Worm (Caenorhabditis elegans) whole organism, young adult: ENCODE measurements around the gene agl-1.
"Not testable (repeated sequence)": the region's sequence is repeated elsewhere in the genome, so short reads cannot be mapped to it uniquely, and the experiment has no call there.

ENCODE experiments used
- C06A6.2 ChIP-seq: fragments of 200-800 bp; sonication (Bioruptor generic); conservative IDR thresholded peaks from 2 replicates; pipeline ENCODE4 v1.3.6; 2022; ENCODE audit warnings: missing genetic modification characterization, missing compliant biosample characterization
- D2030.7 ChIP-seq: fragments of 200-800 bp; sonication (Bioruptor generic); IDR thresholded peaks from 2 replicates; pipeline ENCODE4 v1.3.6; 2022; ENCODE audit warnings: missing genetic modification reagents, missing genetic modification characterization, missing compliant biosample characterization
- F33H1.4 ChIP-seq: fragments of 200-800 bp; sonication (Bioruptor generic); IDR thresholded peaks from 2 replicates; pipeline ENCODE4 v1.3.6; 2022; ENCODE audit warnings: missing genetic modification reagents, missing genetic modification characterization, missing compliant biosample characterization
- F37B4.10 ChIP-seq: fragments of 200-800 bp; sonication (Bioruptor generic); IDR thresholded peaks from 2 replicates; pipeline ENCODE4 v1.3.6; 2022; ENCODE audit warnings: missing genetic modification characterization, missing compliant biosample characterization
- F39B2.1 ChIP-seq: fragments of 200-800 bp; sonication (Bioruptor generic); IDR thresholded peaks from 2 replicates; pipeline ENCODE4 v1.3.6; 2022; ENCODE audit warnings: missing genetic modification reagents, missing genetic modification characterization, missing compliant biosample characterization
- F49E8.2 ChIP-seq: sonication (generic microtip); optimal IDR thresholded peaks from 3 replicates; lab custom pipeline; 2017; ENCODE audit warnings: missing genetic modification characterization, mild to moderate bottlenecking, missing compliant biosample characterization, antibody characterized with exemption, moderate library complexity; ENCODE audit not compliant: insufficient read depth
- T26A5.8 ChIP-seq: sonication (generic microtip); optimal IDR thresholded peaks from 2 replicates; lab custom pipeline; 2016; ENCODE audit warnings: missing genetic modification characterization, missing compliant biosample characterization
- Y79H2A.3 ChIP-seq: fragments of 200-800 bp; sonication (Bioruptor generic); conservative IDR thresholded peaks from 2 replicates; pipeline ENCODE4 v1.3.6; 2022; ENCODE audit warnings: missing genetic modification reagents, missing genetic modification characterization, missing compliant biosample characterization
- ZK185.1 ChIP-seq: sonication (generic microtip); optimal IDR thresholded peaks from 2 replicates; lab custom pipeline; 2016; ENCODE audit warnings: mild to moderate bottlenecking, missing genetic modification characterization, missing compliant biosample characterization; ENCODE audit not compliant: poor library complexity, severe bottlenecking
- akir-1 ChIP-seq: fragments of 200-800 bp; sonication (Bioruptor generic); optimal IDR thresholded peaks from 2 replicates; lab custom pipeline; 2018; ENCODE audit warnings: mild to moderate bottlenecking, missing genetic modification characterization, moderate library complexity, missing compliant biosample characterization
- ama-1 ChIP-seq, 3 experiments: fragments of 150-350 bp in 1 of 3; sonication (generic microtip) in 2 of 3; optimal IDR thresholded peaks; 2 replicates each; lab custom pipeline; 2014 to 2018; ENCODE audit warnings: missing biosample characterization in 2 of 3, missing genetic modification characterization in 2 of 3, missing genetic modification reagents in 2 of 3
- atf-7 ChIP-seq: sonication (generic microtip); optimal IDR thresholded peaks from 2 replicates; lab custom pipeline; 2017; ENCODE audit warnings: mild to moderate bottlenecking, missing genetic modification characterization, missing compliant biosample characterization
- bed-2 ChIP-seq: fragments of 200-800 bp; sonication (Bioruptor generic); IDR thresholded peaks from 2 replicates; pipeline ENCODE4 v1.3.6; 2022; ENCODE audit warnings: missing genetic modification reagents, missing genetic modification characterization, missing compliant biosample characterization
- ceh-27 ChIP-seq: fragments of 200-800 bp; sonication (Bioruptor generic); optimal IDR thresholded peaks from 2 replicates; lab custom pipeline; 2018; ENCODE audit warnings: mild to moderate bottlenecking, missing genetic modification characterization, moderate library complexity, missing compliant biosample characterization
- die-1 ChIP-seq: sonication (generic microtip); optimal IDR thresholded peaks from 2 replicates; lab custom pipeline; 2016; ENCODE audit warnings: missing genotype, mild to moderate bottlenecking, missing genetic modification characterization, missing compliant biosample characterization
- dox-1 ChIP-seq: fragments of 200-800 bp; sonication (Bioruptor generic); IDR thresholded peaks from 2 replicates; pipeline ENCODE4 v1.3.6; 2022; ENCODE audit warnings: missing genetic modification reagents, missing genetic modification characterization, missing compliant biosample characterization
- efl-1 ChIP-seq: fragments of 150-350 bp; optimal IDR thresholded peaks from 2 replicates; lab custom pipeline; 2014; ENCODE audit warnings: missing biosample characterization, missing genetic modification reagents, missing genetic modification characterization
- fkh-3 ChIP-seq: sonication (generic microtip); optimal IDR thresholded peaks from 2 replicates; lab custom pipeline; 2016; ENCODE audit warnings: mild to moderate bottlenecking, missing genetic modification characterization, missing compliant biosample characterization
- hlh-12 ChIP-seq: sonication (generic microtip); optimal IDR thresholded peaks from 2 replicates; lab custom pipeline; 2016; ENCODE audit warnings: missing genetic modification characterization, missing compliant biosample characterization
- lsl-1 ChIP-seq: fragments of 200-800 bp; sonication (Bioruptor generic); optimal IDR thresholded peaks from 2 replicates; lab custom pipeline; 2018; ENCODE audit warnings: mild to moderate bottlenecking, missing genetic modification characterization, moderate library complexity, missing compliant biosample characterization
- lsy-27 ChIP-seq: sonication (generic microtip); optimal IDR thresholded peaks from 2 replicates; lab custom pipeline; 2017; ENCODE audit warnings: missing genetic modification characterization, mild to moderate bottlenecking, missing compliant biosample characterization, antibody characterized with exemption, missing genotype, borderline replicate concordance; ENCODE audit not compliant: insufficient read depth
- nfya-1 ChIP-seq: sonication (generic microtip); optimal IDR thresholded peaks from 2 replicates; lab custom pipeline; 2017; ENCODE audit warnings: antibody characterized with exemption, missing compliant biosample characterization, missing genetic modification characterization, borderline replicate concordance; ENCODE audit not compliant: insufficient read depth
- nhr-120 ChIP-seq: fragments of 200-800 bp; sonication (Bioruptor generic); IDR thresholded peaks from 2 replicates; pipeline ENCODE4 v1.3.6; 2022; ENCODE audit warnings: missing genetic modification characterization, missing compliant biosample characterization
- nhr-80 ChIP-seq: sonication (generic microtip); optimal IDR thresholded peaks from 2 replicates; lab custom pipeline; 2016; ENCODE audit warnings: missing genetic modification characterization, missing compliant biosample characterization
- nhr-90 ChIP-seq: sonication (generic microtip); optimal IDR thresholded peaks from 2 replicates; lab custom pipeline; 2016; ENCODE audit warnings: missing genotype, mild to moderate bottlenecking, missing genetic modification characterization, missing compliant biosample characterization
- pha-4 ChIP-seq: fragments of 150-350 bp; sonication (generic microtip); optimal IDR thresholded peaks from 2 replicates; lab custom pipeline; 2014; ENCODE audit warnings: missing biosample characterization, missing genetic modification reagents, missing genetic modification characterization
- rcor-1 ChIP-seq: fragments of 200-800 bp; sonication (Bioruptor generic); IDR thresholded peaks from 2 replicates; pipeline ENCODE4 v1.3.6; 2022; ENCODE audit warnings: missing genetic modification reagents, missing genetic modification characterization, missing compliant biosample characterization
- repo-1 ChIP-seq: sonication (generic microtip); optimal IDR thresholded peaks from 2 replicates; lab custom pipeline; 2017; ENCODE audit warnings: mild to moderate bottlenecking, missing genetic modification characterization, missing compliant biosample characterization
- sea-2 ChIP-seq: fragments of 200-800 bp; sonication (Bioruptor generic); IDR thresholded peaks from 2 replicates; pipeline ENCODE4 v1.3.6; 2022; ENCODE audit warnings: missing genetic modification characterization, missing compliant biosample characterization
- snpc-4 ChIP-seq, 5 experiments: fragments of 150-350 bp in 1 of 5; sonication (generic microtip) in 4 of 5; optimal IDR thresholded peaks; 2 replicates each; lab custom pipeline; 2014 to 2018; ENCODE audit warnings: missing genetic modification characterization in 5 of 5, missing biosample characterization in 3 of 5, antibody characterized with exemption in 2 of 5, mild to moderate bottlenecking in 2 of 5, missing compliant biosample characterization in 2 of 5, missing genotype in 2 of 5, moderate library complexity in 2 of 5, missing genetic modification reagents in 1 of 5
- somi-1 ChIP-seq: fragments of 200-800 bp; sonication (Bioruptor generic); optimal IDR thresholded peaks from 2 replicates; lab custom pipeline; 2018; ENCODE audit warnings: mild to moderate bottlenecking, missing genetic modification characterization, missing compliant biosample characterization
- tbx-9 ChIP-seq: sonication (generic microtip); optimal IDR thresholded peaks from 2 replicates; lab custom pipeline; 2016; ENCODE audit warnings: borderline replicate concordance, missing genetic modification characterization, inconsistent platforms, missing compliant biosample characterization

The agl-1 gene

DNA sequence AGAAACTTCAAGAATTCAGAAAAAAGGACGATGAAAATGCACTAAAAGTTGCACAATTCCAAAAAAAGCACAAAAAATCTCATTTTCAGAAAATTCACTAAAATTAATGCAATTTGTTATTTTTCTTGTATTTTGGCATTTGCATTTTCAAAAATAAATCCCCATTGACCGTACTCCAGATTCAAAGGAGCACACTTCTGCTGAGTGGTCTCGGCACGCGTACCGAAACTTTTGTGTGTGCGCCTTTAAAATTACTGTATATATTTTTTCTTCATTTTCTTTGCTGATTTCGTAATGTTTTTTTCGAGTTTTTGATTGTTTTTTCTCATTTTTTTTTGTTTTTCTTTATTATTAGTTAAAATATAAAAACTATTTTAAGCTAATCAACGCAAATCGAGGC, 45.7 kb downstream of the agl-1 start (continued):
- TF ChIP-seq atf-7 (tag; lab: Kevin White, UChicago) = no peak

DNA sequence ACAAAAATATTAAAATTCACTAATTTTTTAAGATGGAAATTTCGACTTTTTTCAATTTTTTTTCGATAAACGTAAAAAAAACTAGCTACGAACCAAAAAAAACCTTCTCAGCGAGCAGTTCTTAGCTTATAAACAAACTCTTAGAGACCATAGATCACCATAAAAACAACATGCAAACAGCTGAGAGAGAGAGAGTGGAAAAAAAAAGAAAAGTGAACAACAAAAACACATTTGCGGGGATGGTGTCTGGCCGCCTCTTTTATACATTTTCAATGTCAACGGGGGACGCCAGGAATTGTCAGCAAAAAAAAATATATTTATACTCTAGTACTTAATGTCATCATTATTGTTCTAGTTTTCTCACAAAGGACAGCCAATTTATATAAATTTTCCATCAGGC, 46.4 kb downstream of the agl-1 start:
- TF ChIP-seq F37B4.10 (no peak), sea-2 (GFP tag; lab: Robert Waterston, UW) (no peak), rcor-1 (GFP tag; lab: Robert Waterston, UW) (no peak), nhr-120 (no peak), ama-1 (optimal IDR thresholded peaks at IDR 0.05; lab: Kevin White, UChicago) (no peak), ama-1 (GFP tag; optimal IDR thresholded peaks at IDR 0.05; lab: Kevin White, UChicago) (no peak), F49E8.2 (tag; lab: Kevin White, UChicago) (no peak), pha-4 (no peak), bed-2 (GFP tag; lab: Robert Waterston, UW) (no peak), ZK185.1 (no peak), atf-7 (tag; lab: Kevin White, UChicago) (no peak), tbx-9 (tag; lab: Kevin White, UChicago) (no peak), hlh-12 (tag; lab: Kevin White, UChicago) (no peak)

DNA sequence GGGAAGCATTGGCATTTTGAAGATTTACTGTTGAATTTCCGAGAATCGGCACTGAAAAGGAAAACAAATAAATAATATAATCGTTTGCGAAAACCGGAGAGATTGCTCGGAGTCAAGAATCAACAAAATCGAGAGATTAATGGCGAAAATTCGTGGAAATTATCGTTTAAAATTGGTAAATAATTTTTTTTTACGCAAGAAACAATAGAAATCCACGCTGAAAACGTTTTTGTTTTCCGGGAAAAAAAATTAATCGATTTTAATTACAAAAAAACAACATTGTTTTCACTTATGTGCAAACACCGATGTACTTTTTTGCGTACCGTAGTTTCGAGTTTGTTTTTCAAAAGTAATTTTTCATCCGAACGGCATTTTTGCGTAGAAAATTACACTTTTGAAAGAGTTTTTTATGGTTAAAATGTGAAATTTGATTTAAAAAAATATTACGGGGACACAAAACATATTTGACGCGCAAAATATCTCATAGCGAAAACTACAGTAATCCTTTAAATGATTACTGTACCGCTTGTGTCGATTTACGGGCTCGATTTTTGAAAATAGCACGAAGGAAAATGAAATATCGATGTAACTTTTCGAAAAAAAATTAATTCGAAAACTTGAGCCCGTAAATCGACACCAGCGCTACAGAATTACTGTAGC, 47.1 kb downstream of the agl-1 start, which contains the start of gene ctl-3:
Gene ctl-3 (minus strand): TSS at position 51 of the 660 bp plus-strand sequence.
- TF ChIP-seq lsl-1 (GFP tag; lab: Kevin White, UChicago) (peak; percentile 88), T26A5.8 (no peak), akir-1 (GFP tag; lab: Kevin White, UChicago) (no peak), nhr-90 (tag; lab: Kevin White, UChicago) (no peak), dox-1 (GFP tag; lab: Robert Waterston, UW) (no peak), lsy-27 (tag; lab: Kevin White, UChicago) (no peak), fkh-3 (tag; lab: Kevin White, UChicago) (no peak), F33H1.4 (GFP tag; lab: Robert Waterston, UW) (peak; percentile 53; the same call in 1 of the 2 replicates), somi-1 (GFP tag; lab: Kevin White, UChicago) (no peak), efl-1 (GFP tag; lab: Kevin White, UChicago) (no peak), ceh-27 (GFP tag; lab: Kevin White, UChicago) (no peak), C06A6.2 (GFP tag; lab: Robert Waterston, UW) (no peak), die-1 (tag; lab: Kevin White, UChicago) (no peak), F39B2.1 (GFP tag; lab: Robert Waterston, UW) (no peak)
- TF ChIP-seq, all 124 proteins: peak for 2

DNA sequence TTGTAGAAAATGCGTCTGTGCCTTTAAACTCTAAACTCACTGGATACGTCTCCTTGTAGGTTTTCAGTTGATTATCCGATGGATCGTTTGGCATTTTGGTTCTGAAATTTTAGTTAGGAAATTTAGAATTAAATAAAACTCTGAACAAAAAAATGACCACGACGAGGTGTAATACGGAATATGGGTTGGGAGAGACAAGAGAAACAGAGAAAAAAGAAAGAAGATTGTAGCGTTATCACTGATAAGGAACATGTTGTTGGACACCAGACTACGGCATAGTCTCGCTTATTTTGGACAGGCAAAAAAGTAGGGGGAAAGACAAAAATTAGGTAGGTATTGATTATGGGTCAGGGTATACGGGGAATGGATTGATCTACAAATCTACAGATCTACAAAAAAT, 51.8 kb downstream of the agl-1 start, which contains the start of gene ctl-1:
Gene ctl-1 (minus strand): TSS at position 101 of the 400 bp plus-strand sequence.
- TF ChIP-seq repo-1 (tag; lab: Kevin White, UChicago); snpc-4 (GFP tag; optimal IDR thresholded peaks at IDR 0.05; lab: Kevin White, UChicago); snpc-4 (tag; optimal IDR thresholded peaks at IDR 0.05; lab: Kevin White, UChicago); D2030.7 (GFP tag; lab: Robert Waterston, UW): not testable (repeated sequence)

DNA sequence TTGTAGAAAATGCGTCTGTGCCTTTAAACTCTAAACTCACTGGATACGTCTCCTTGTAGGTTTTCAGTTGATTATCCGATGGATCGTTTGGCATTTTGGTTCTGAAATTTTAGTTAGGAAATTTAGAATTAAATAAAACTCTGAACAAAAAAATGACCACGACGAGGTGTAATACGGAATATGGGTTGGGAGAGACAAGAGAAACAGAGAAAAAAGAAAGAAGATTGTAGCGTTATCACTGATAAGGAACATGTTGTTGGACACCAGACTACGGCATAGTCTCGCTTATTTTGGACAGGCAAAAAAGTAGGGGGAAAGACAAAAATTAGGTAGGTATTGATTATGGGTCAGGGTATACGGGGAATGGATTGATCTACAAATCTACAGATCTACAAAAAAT, 56.0 kb downstream of the agl-1 start, which contains the start of gene ctl-2:
Gene ctl-2 (minus strand): TSS at position 101 of the 400 bp plus-strand sequence.
- not testable (repeated sequence) for TF ChIP-seq nhr-80 (tag; lab: Kevin White, UChicago); nfya-1 (tag; lab: Kevin White, UChicago); Y79H2A.3 (GFP tag; lab: Robert Waterston, UW)
- TF ChIP-seq, all 124 proteins: peak for 0; not testable (repeated sequence) for 124
